Fruit fly (Drosophila melanogaster): ENCODE measurements around the gene dgt4.

Gene dgt4

dm6 chrX:4116834-4117736, 3.6 kb downstream of the dgt4 start, which contains the start of the genes tyf and Tip60 (continued):
- peak; percentile 28 for TF ChIP-seq Xbp1 (GFP tag; optimal IDR thresholded peaks at IDR 0.05)
- TF ChIP-seq Rfx (GFP tag; IDR thresholded peaks at IDR 0.05): peak; percentile 61
- TF ChIP-seq tap (tag; optimal IDR thresholded peaks at IDR 0.05): no peak
- TF ChIP-seq NFAT (GFP tag; IDR thresholded peaks at IDR 0.05): peak; percentile 29; the same call in 1 of the 2 replicates
- peak; percentile 23 for TF ChIP-seq lilli (GFP tag; optimal IDR thresholded peaks at IDR 0.05)
- no peak for TF ChIP-seq CG11247 (GFP tag; IDR thresholded peaks at IDR 0.05)
- no peak for TF ChIP-seq danr (GFP tag; IDR thresholded peaks at IDR 0.05)
- TF ChIP-seq E2f1 (GFP tag; IDR thresholded peaks at IDR 0.05): no peak
- no peak for TF ChIP-seq CG13296 (GFP tag; optimal IDR thresholded peaks at IDR 0.05)
- TF ChIP-seq CG3726 (GFP tag; IDR thresholded peaks at IDR 0.05): no peak
- no peak for TF ChIP-seq Optix (GFP tag; IDR thresholded peaks at IDR 0.05)
- no peak for TF ChIP-seq Vsx1 (GFP tag; optimal IDR thresholded peaks at IDR 0.05)
- TF ChIP-seq ftz-f1 (GFP tag; optimal IDR thresholded peaks at IDR 0.05): peak; percentile 51
- TF ChIP-seq pb (GFP tag; optimal IDR thresholded peaks at IDR 0.05): no peak
- TF ChIP-seq Gsc (GFP tag; IDR thresholded peaks at IDR 0.05): no peak
- TF ChIP-seq repo (GFP tag; optimal IDR thresholded peaks at IDR 0.05): no peak
- TF ChIP-seq ham (GFP tag; IDR thresholded peaks at IDR 0.05): no peak
- TF ChIP-seq Fer3 (tag; optimal IDR thresholded peaks at IDR 0.05): no peak
- no peak for TF ChIP-seq D (optimal IDR thresholded peaks at IDR 0.05)
- TF ChIP-seq D (GFP tag; optimal IDR thresholded peaks at IDR 0.05): no peak
- peak; percentile 67 for TF ChIP-seq HLH4C (GFP tag; IDR thresholded peaks at IDR 0.05; ENCODE audit: partially characterized antibody)
- TF ChIP-seq jigr1 (GFP tag; IDR thresholded peaks at IDR 0.05): no peak
- TF ChIP-seq Myb (GFP tag; optimal IDR thresholded peaks at IDR 0.05): peak; percentile 62
- TF ChIP-seq Dek (tag; optimal IDR thresholded peaks at IDR 0.05): no peak
- 0 out of 3 replicates have a peak, but pooled peaks have one; percentile 54 for TF ChIP-seq CG6175 (GFP tag; IDR thresholded peaks at IDR 0.05)
- TF ChIP-seq Tbp (GFP tag; optimal IDR thresholded peaks at IDR 0.05): no peak
- TF ChIP-seq unc-4 (GFP tag; IDR thresholded peaks at IDR 0.05; ENCODE audit: partially characterized antibody): peak; percentile 57
- TF ChIP-seq Gug (GFP tag; IDR thresholded peaks at IDR 0.05): peak; percentile 34; the same call in 1 of the 4 replicates
- peak; percentile 68 for TF ChIP-seq exex (tag; optimal IDR thresholded peaks at IDR 0.05)
- no peak for TF ChIP-seq schlank (tag; optimal IDR thresholded peaks at IDR 0.05)
- TF ChIP-seq CG11398 (GFP tag; optimal IDR thresholded peaks at IDR 0.05): no peak
- peak; percentile 20 for TF ChIP-seq shn (GFP tag; optimal IDR thresholded peaks at IDR 0.05)
- no peak for TF ChIP-seq bsh (GFP tag; optimal IDR thresholded peaks at IDR 0.05)
- no peak for TF ChIP-seq tll (GFP tag; optimal IDR thresholded peaks at IDR 0.05)
- TF ChIP-seq bowl (GFP tag; IDR thresholded peaks at IDR 0.05): no peak
- no peak for TF ChIP-seq org-1 (GFP tag; optimal IDR thresholded peaks at IDR 0.05)
- TF ChIP-seq pzg (GFP tag; optimal IDR thresholded peaks at IDR 0.05): peak; percentile 66
- no peak for TF ChIP-seq Atf3 (GFP tag; optimal IDR thresholded peaks at IDR 0.05)
- TF ChIP-seq CG16815 (GFP tag; optimal IDR thresholded peaks at IDR 0.05): no peak
- no peak for TF ChIP-seq zf30C (GFP tag; optimal IDR thresholded peaks at IDR 0.05)
- no peak for TF ChIP-seq CG8281 (tag; optimal IDR thresholded peaks at IDR 0.05)
- TF ChIP-seq CrebB (tag; optimal IDR thresholded peaks at IDR 0.05): no peak
- TF ChIP-seq Six4 (GFP tag; optimal IDR thresholded peaks at IDR 0.05): no peak
- peak; percentile 64; the same call in 2 of the 3 replicates for TF ChIP-seq CG34224 (GFP tag; IDR thresholded peaks at IDR 0.05; ENCODE audit: partially characterized antibody)
- no peak for TF ChIP-seq insv (GFP tag; optimal IDR thresholded peaks at IDR 0.05)
- no peak for TF ChIP-seq CG16779 (GFP tag; IDR thresholded peaks at IDR 0.05)
- TF ChIP-seq crp (GFP tag; optimal IDR thresholded peaks at IDR 0.05): peak in 1 of 2 experiments; percentile 24
- peak; percentile 37 for TF ChIP-seq her (GFP tag; optimal IDR thresholded peaks at IDR 0.05)
- no peak for TF ChIP-seq CG14441 (GFP tag; IDR thresholded peaks at IDR 0.05)

Measured in whole organism, embryonic.